Fruit fly (Drosophila melanogaster): ENCODE data around the gene CG18641.

- peak; percentile 91 for TF ChIP-seq CG3919 (GFP tag; optimal IDR thresholded peaks at IDR 0.05)
- peak; percentile 98 for TF ChIP-seq Eip78C (GFP tag)
- TF ChIP-seq Ets96B (tag; optimal IDR thresholded peaks at IDR 0.05) = peak; percentile 97
- TF ChIP-seq CG1621 (tag; optimal IDR thresholded peaks at IDR 0.05) = peak; percentile 97
- peak; percentile 96 for TF ChIP-seq CG15336 (GFP tag; IDR thresholded peaks at IDR 0.05)
- TF ChIP-seq eg (GFP tag; IDR thresholded peaks at IDR 0.05) = peak; percentile 99
- TF ChIP-seq CG31627 (GFP tag; optimal IDR thresholded peaks at IDR 0.05) = peak; percentile 93
- peak; percentile 95 for TF ChIP-seq CG32006 (GFP tag; optimal IDR thresholded peaks at IDR 0.05)
- TF ChIP-seq CG8319 (GFP tag; optimal IDR thresholded peaks at IDR 0.05) = peak; percentile 79
- TF ChIP-seq vri (GFP tag; optimal IDR thresholded peaks at IDR 0.05) = no peak
- TF ChIP-seq Gug (GFP tag; IDR thresholded peaks at IDR 0.05) = peak; percentile 95
- peak; percentile 89 for TF ChIP-seq Eip75B (GFP tag; optimal IDR thresholded peaks at IDR 0.05)
Measured at dm6 chr2L:2380805-2381204, 34.3 kb downstream of the CG18641 start, which contains the start of gene Eogt.
